Worm (Caenorhabditis elegans) whole organism, mixed stage, embryonic: ENCODE results near the gene arrd-23.

ENCODE experiments used
- bed-3 ChIP-seq: fragments of 200-800 bp; sonication (Bioruptor generic); optimal IDR thresholded peaks from 3 replicates; lab custom pipeline; 2018; ENCODE audit warnings: mild to moderate bottlenecking, missing genetic modification characterization, moderate library complexity, missing compliant biosample characterization
- blmp-1 ChIP-seq: fragments of 150-350 bp; optimal IDR thresholded peaks from 2 replicates; lab custom pipeline; 2014; ENCODE audit warnings: missing biosample characterization, missing genetic modification characterization
- ceh-39 ChIP-seq: fragments of 150-350 bp; optimal IDR thresholded peaks from 2 replicates; lab custom pipeline; 2014; ENCODE audit warnings: missing biosample characterization, missing genetic modification characterization
- ceh-43 ChIP-seq: fragments of 200-800 bp; sonication (Bioruptor generic); optimal IDR thresholded peaks from 2 replicates; lab custom pipeline; 2018; ENCODE audit warnings: mild to moderate bottlenecking, missing genetic modification characterization, moderate library complexity, missing compliant biosample characterization
- ces-1 ChIP-seq: fragments of 150-350 bp; optimal IDR thresholded peaks from 2 replicates; lab custom pipeline; 2014; ENCODE audit warnings: missing biosample characterization, missing genetic modification reagents, missing genetic modification characterization
- cnd-1 ChIP-seq: fragments of 200-800 bp; sonication (Bioruptor generic); optimal IDR thresholded peaks from 2 replicates; lab custom pipeline; 2018; ENCODE audit warnings: mild to moderate bottlenecking, missing genetic modification characterization, missing compliant biosample characterization
- drap-1 ChIP-seq: fragments of 200-800 bp; sonication (Bioruptor generic); optimal IDR thresholded peaks from 3 replicates; lab custom pipeline; 2018; ENCODE audit warnings: mild to moderate bottlenecking, missing genetic modification characterization, missing compliant biosample characterization
- elt-1 ChIP-seq: sonication (generic microtip); optimal IDR thresholded peaks from 2 replicates; lab custom pipeline; 2017; ENCODE audit warnings: missing genetic modification characterization, mild to moderate bottlenecking, missing compliant biosample characterization, antibody characterized with exemption, moderate library complexity, borderline replicate concordance; ENCODE audit not compliant: insufficient read depth
- flh-1 ChIP-seq: fragments of 200-800 bp; sonication (Bioruptor generic); optimal IDR thresholded peaks from 2 replicates; lab custom pipeline; 2018; ENCODE audit warnings: mild to moderate bottlenecking, missing genetic modification characterization, moderate library complexity, missing compliant biosample characterization
- ham-2 ChIP-seq: fragments of 200-800 bp; sonication (Bioruptor generic); optimal IDR thresholded peaks from 2 replicates; lab custom pipeline; 2018; ENCODE audit warnings: mild to moderate bottlenecking, missing genetic modification characterization, missing compliant biosample characterization
- hlh-1 ChIP-seq: fragments of 150-350 bp; optimal IDR thresholded peaks from 2 replicates; lab custom pipeline; 2014; ENCODE audit warnings: missing biosample characterization, missing genetic modification reagents, missing genetic modification characterization
- lin-13 ChIP-seq: fragments of 150-350 bp; optimal IDR thresholded peaks from 2 replicates; lab custom pipeline; 2014; ENCODE audit warnings: missing biosample characterization, missing genetic modification characterization
- lin-32 ChIP-seq: fragments of 200-800 bp; sonication (Bioruptor generic); optimal IDR thresholded peaks from 2 replicates; lab custom pipeline; 2018; ENCODE audit warnings: mild to moderate bottlenecking, missing genetic modification characterization, missing compliant biosample characterization
- lsy-2 ChIP-seq: fragments of 150-350 bp; optimal IDR thresholded peaks from 2 replicates; lab custom pipeline; 2014; ENCODE audit warnings: missing biosample characterization, missing genetic modification characterization
- mab-5 ChIP-seq: fragments of 150-350 bp; optimal IDR thresholded peaks from 2 replicates; lab custom pipeline; 2014; ENCODE audit warnings: missing biosample characterization, missing genetic modification characterization
- mep-1 ChIP-seq: fragments of 150-350 bp; optimal IDR thresholded peaks from 2 replicates; lab custom pipeline; 2017; ENCODE audit warnings: missing biosample characterization, missing genetic modification reagents, missing genetic modification characterization, inconsistent platforms
- mls-2 ChIP-seq: sonication (generic microtip); optimal IDR thresholded peaks from 2 replicates; lab custom pipeline; 2016; ENCODE audit warnings: mild to moderate bottlenecking, missing genetic modification characterization, moderate library complexity, missing compliant biosample characterization
- nhr-12 ChIP-seq: fragments of 150-350 bp; optimal IDR thresholded peaks from 2 replicates; lab custom pipeline; 2014; ENCODE audit warnings: missing biosample characterization, missing genetic modification characterization
- nhr-2 ChIP-seq: fragments of 150-350 bp; optimal IDR thresholded peaks from 2 replicates; lab custom pipeline; 2014; ENCODE audit warnings: missing biosample characterization, missing genetic modification characterization
- nhr-237 ChIP-seq: fragments of 150-350 bp; optimal IDR thresholded peaks from 2 replicates; lab custom pipeline; 2014; ENCODE audit warnings: missing biosample characterization, missing genetic modification characterization
- nhr-28 ChIP-seq: fragments of 150-350 bp; optimal IDR thresholded peaks from 2 replicates; lab custom pipeline; 2014; ENCODE audit warnings: missing biosample characterization, missing genetic modification characterization
- nhr-76 ChIP-seq: sonication (generic microtip); optimal IDR thresholded peaks from 2 replicates; lab custom pipeline; 2017; ENCODE audit warnings: missing biosample characterization, missing genetic modification characterization
- pha-4 ChIP-seq: fragments of 150-350 bp; optimal IDR thresholded peaks from 2 replicates; lab custom pipeline; 2018; ENCODE audit warnings: missing biosample characterization, missing genetic modification reagents, missing genetic modification characterization
- sem-2 ChIP-seq: fragments of 200-800 bp; sonication (Bioruptor generic); optimal IDR thresholded peaks from 2 replicates; lab custom pipeline; 2018; ENCODE audit warnings: mild to moderate bottlenecking, missing genetic modification characterization, missing compliant biosample characterization
- snpc-4 ChIP-seq: fragments of 150-350 bp; optimal IDR thresholded peaks from 2 replicates; lab custom pipeline; 2014; ENCODE audit warnings: missing biosample characterization, missing genetic modification characterization
- sptf-1 ChIP-seq: sonication (generic microtip); optimal IDR thresholded peaks from 2 replicates; lab custom pipeline; 2017; ENCODE audit warnings: mild to moderate bottlenecking, missing genetic modification characterization, moderate library complexity, missing compliant biosample characterization
- tbx-8 ChIP-seq: fragments of 200-800 bp; sonication (Bioruptor generic); optimal IDR thresholded peaks from 2 replicates; lab custom pipeline; 2018; ENCODE audit warnings: mild to moderate bottlenecking, missing genetic modification characterization, moderate library complexity, missing compliant biosample characterization
- unc-120 ChIP-seq: sonication (generic microtip); optimal IDR thresholded peaks from 2 replicates; lab custom pipeline; 2017; ENCODE audit warnings: missing genetic modification characterization, missing compliant biosample characterization; ENCODE audit not compliant: poor library complexity, severe bottlenecking
- unc-39 ChIP-seq: fragments of 150-350 bp; optimal IDR thresholded peaks from 2 replicates; lab custom pipeline; 2014; ENCODE audit warnings: missing biosample characterization, missing genetic modification characterization
- unc-62 ChIP-seq: fragments of 150-350 bp; optimal IDR thresholded peaks from 2 replicates; lab custom pipeline; 2014; ENCODE audit warnings: missing biosample characterization, missing genetic modification reagents, missing genetic modification characterization
- zip-8 ChIP-seq: fragments of 150-350 bp; optimal IDR thresholded peaks from 2 replicates; lab custom pipeline; 2014; ENCODE audit warnings: missing biosample characterization, missing genetic modification characterization
- ztf-11 ChIP-seq: fragments of 150-350 bp; optimal IDR thresholded peaks from 2 replicates; lab custom pipeline; 2014; ENCODE audit warnings: missing biosample characterization, missing genetic modification characterization

Gene arrd-23

DNA sequence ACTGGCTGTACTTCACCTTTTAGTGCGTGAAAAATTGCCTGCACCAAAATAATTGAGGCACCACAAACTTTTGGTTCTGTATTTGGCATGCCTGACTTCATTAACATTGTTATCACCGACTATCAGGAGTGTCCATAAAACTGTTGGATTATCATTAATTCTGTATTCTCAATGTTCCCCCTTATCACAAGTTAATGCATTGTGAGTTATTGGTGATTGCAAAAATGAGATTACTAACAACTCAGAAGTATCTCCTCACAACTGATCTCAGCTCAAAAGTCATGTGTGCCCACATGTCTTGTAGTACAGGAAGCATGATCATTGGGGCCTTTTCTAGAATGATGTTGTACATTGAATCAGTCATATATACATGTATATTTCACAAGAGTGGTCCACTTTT, at the start of gene arrd-23:
TSS of gene arrd-23 (plus strand) at position 301 of the 400 bp plus-strand sequence.
- TF ChIP-seq ces-1 (GFP tag; lab: Kevin White, UChicago) (no peak), zip-8 (tag; lab: Kevin White, UChicago) (no peak), elt-1 (tag; lab: Kevin White, UChicago) (no peak), ceh-39 (tag; lab: Kevin White, UChicago) (no peak), hlh-1 (tag; lab: Kevin White, UChicago) (no peak), nhr-76 (no peak), lsy-2 (no peak)

DNA sequence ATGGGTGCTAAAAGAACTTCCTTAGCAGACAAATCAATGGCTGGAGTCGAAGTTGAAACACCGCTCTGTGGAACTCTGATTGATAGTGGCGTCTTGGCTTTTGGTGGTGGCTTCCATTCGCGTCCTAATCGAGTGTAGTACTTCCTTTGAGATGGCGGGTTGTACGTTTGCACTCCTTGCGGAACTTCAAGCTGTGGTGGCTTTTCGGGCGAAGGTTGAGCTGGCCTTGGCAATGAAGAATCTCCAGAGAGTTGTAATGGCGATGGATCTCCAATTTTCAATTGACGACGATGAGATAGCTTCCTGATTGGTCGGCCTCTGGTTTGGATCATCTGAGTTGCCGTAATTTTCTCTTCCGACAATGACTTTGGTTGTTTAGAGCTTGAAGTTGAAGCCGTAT, 45.1 kb upstream of the arrd-23 start:
- TF ChIP-seq unc-62 (GFP tag; lab: Kevin White, UChicago): no peak
- no peak for TF ChIP-seq ztf-11
- no peak for TF ChIP-seq mab-5
- no peak for TF ChIP-seq nhr-28 (tag; lab: Kevin White, UChicago)
- no peak for TF ChIP-seq nhr-237 (tag; lab: Kevin White, UChicago)
- no peak for TF ChIP-seq blmp-1 (tag; lab: Kevin White, UChicago)
- no peak for TF ChIP-seq flh-1 (GFP tag; lab: Kevin White, UChicago)
- no peak for TF ChIP-seq nhr-76
- TF ChIP-seq cnd-1 (tag; lab: Kevin White, UChicago): no peak
- no peak for TF ChIP-seq nhr-12 (tag; lab: Kevin White, UChicago)
- TF ChIP-seq hlh-1 (tag; lab: Kevin White, UChicago): no peak

DNA sequence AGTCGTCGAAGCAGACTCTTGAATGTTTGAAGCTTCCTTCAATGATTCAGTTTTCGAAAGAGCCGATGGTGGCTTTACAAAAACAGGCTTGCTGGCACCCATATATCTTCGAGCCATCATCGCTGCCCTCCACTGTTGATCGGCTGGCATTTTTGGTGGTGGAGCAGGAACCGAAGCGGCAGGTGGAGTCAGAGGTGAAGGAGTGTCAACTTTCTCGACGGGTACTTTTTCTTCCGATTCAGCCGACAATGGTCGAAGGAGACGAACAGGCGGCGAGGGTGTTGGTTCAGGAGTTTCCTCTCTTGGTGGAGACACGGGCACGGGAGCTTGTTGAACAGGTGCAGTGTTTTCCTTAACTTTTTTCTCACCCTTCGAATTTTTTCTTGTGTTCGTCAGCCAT, 43.4 kb upstream of the arrd-23 start:
- TF ChIP-seq nhr-237 (tag; lab: Kevin White, UChicago) (no peak), mep-1 (tag; lab: Kevin White, UChicago) (no peak), nhr-2 (tag; lab: Kevin White, UChicago) (no peak), hlh-1 (tag; lab: Kevin White, UChicago) (no peak), ceh-43 (GFP tag; lab: Kevin White, UChicago) (no peak), mab-5 (no peak), tbx-8 (GFP tag; lab: Kevin White, UChicago) (no peak), unc-39 (tag; lab: Kevin White, UChicago) (no peak), ztf-11 (no peak)
- TF ChIP-seq, all 35 proteins: peak for 0

DNA sequence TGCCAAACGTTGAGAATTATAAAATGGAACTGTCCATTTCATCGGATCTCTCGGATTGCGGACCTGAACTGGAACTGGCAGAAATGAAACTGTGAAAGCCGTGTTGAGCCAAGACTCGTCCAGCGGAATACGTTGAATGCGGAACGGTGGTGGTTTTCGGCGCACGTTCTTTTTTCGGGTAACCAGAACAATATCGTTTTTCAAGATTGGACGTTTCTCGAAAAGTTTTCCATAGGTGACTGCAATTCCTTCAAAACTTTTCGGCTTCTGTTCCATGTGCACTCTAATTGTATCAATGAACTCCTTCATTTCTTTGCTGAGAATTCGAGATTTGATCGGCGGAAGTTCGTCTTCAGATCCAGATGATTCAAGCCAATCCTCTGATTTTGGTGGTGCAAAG, 41.0 kb upstream of the arrd-23 start:
- TF ChIP-seq lsy-2: no peak
- no peak for TF ChIP-seq mls-2
- no peak for TF ChIP-seq bed-3 (GFP tag; lab: Kevin White, UChicago)
- no peak for TF ChIP-seq cnd-1 (tag; lab: Kevin White, UChicago)
- TF ChIP-seq mab-5: no peak

DNA sequence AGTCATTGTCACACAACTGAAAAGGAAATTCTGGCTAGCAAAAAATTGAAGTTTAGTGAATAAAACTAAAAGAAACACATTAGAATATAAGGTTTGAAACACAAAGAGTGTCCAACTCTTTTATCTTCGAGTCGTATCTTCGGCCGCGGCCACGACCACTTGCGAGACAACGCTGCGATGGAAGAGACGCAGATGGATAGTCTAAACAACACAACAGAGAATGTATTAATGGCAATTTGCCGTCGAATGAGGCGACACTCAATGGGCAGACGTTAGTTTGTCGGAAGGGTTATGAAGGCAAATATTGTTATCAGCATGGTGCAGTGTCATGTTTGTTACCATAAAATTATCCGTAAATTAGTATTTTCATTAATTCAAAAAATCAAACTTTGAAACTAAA, 32.7 kb upstream of the arrd-23 start, which contains the start of gene F39C12.1:
TSS of gene F39C12.1 (minus strand) at position 136 of the 400 bp plus-strand sequence.
- TF ChIP-seq lin-32 (no peak), hlh-1 (tag; lab: Kevin White, UChicago) (peak; percentile 42), elt-1 (tag; lab: Kevin White, UChicago) (peak; percentile 42)

DNA sequence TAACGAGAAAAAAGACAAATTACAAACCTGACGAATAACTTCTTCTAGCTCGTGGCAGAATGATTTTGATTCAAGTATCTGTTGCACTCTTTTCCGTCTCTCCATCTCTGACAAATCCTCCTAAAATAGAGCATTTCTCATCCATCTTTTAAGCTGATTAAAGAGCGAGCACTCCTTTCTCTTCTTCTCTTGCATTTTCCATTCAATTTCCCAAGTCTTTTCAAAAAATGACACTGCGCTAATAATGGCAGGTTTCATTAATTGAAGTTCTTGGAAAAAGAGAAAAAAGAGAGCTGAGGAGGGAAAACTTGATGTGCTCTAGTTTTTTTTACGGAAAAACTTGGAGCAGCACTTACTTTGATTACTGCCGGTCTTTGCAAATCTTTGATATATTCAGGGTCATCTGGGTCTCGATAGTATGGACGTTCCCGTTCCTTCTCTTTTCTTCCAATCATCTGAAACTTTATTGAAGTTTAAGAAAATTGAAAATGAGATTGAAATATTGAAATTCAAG, 26.1 kb upstream of the arrd-23 start, which contains the start of gene add-1:
TSS of gene add-1 (minus strand) at position 464 of the 514 bp plus-strand sequence.
- TF ChIP-seq ztf-11: no peak
- TF ChIP-seq sem-2 (GFP tag; lab: Kevin White, UChicago): no peak
- no peak for TF ChIP-seq lin-13
- no peak for TF ChIP-seq snpc-4
- TF ChIP-seq unc-120: no peak
- no peak for TF ChIP-seq drap-1 (GFP tag; lab: Kevin White, UChicago)
- no peak for TF ChIP-seq mep-1 (tag; lab: Kevin White, UChicago)
- peak; percentile 79 for TF ChIP-seq ces-1 (GFP tag; lab: Kevin White, UChicago)

DNA sequence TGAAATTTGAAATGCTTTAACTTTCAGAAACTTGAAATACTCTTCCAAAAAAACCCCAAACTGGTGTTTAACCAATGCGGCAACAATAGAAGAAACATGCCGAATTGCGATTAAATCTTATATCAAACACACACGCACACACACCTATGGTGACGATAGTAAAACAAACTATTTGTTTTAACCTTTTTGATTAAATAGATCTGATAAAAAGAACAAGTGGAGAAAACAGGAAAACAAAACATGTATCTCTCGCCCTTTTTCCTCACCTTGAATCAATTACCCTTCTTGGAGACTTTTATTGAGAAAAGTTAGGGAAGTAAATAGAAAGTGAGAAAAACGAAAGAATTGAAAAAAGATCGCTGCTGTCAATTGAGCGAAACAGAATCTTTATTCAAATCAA, 24.3 kb upstream of the arrd-23 start:
- TF ChIP-seq sptf-1 (tag; lab: Kevin White, UChicago): no peak
- no peak for TF ChIP-seq sem-2 (GFP tag; lab: Kevin White, UChicago)
- no peak for TF ChIP-seq drap-1 (GFP tag; lab: Kevin White, UChicago)
- TF ChIP-seq hlh-1 (tag; lab: Kevin White, UChicago): no peak
- TF ChIP-seq zip-8 (tag; lab: Kevin White, UChicago): no peak
- TF ChIP-seq nhr-12 (tag; lab: Kevin White, UChicago): no peak
- no peak for TF ChIP-seq pha-4 (tag; lab: Kevin White, UChicago)
- no peak for TF ChIP-seq ceh-39 (tag; lab: Kevin White, UChicago)
- no peak for TF ChIP-seq unc-62 (GFP tag; lab: Kevin White, UChicago)
- no peak for TF ChIP-seq mab-5
- no peak for TF ChIP-seq lin-32
- no peak for TF ChIP-seq ham-2 (GFP tag; lab: Kevin White, UChicago)
- TF ChIP-seq cnd-1 (tag; lab: Kevin White, UChicago): no peak
- no peak for TF ChIP-seq lin-13
- no peak for TF ChIP-seq flh-1 (GFP tag; lab: Kevin White, UChicago)
